Worm (Caenorhabditis elegans) whole organism, young adult: ENCODE results near the gene col-144.

Experiments
- B0019.2 ChIP-seq: fragments of 200-800 bp; sonication (Bioruptor generic); conservative IDR thresholded peaks from 2 replicates; pipeline ENCODE4 v1.3.6; 2022; ENCODE audit warnings: missing genetic modification reagents, missing genetic modification characterization, missing compliant biosample characterization
- F10E7.11 ChIP-seq: sonication (generic microtip); optimal IDR thresholded peaks from 2 replicates; lab custom pipeline; 2017; ENCODE audit warnings: mild to moderate bottlenecking, missing genetic modification characterization, moderate library complexity, missing compliant biosample characterization
- F23B12.7 ChIP-seq: sonication (generic microtip); optimal IDR thresholded peaks from 2 replicates; lab custom pipeline; 2017; ENCODE audit warnings: missing genetic modification characterization, mild to moderate bottlenecking, missing compliant biosample characterization, antibody characterized with exemption, moderate library complexity; ENCODE audit not compliant: insufficient read depth
- F33H1.4 ChIP-seq: fragments of 200-800 bp; sonication (Bioruptor generic); IDR thresholded peaks from 2 replicates; pipeline ENCODE4 v1.3.6; 2022; ENCODE audit warnings: missing genetic modification reagents, missing genetic modification characterization, missing compliant biosample characterization
- F37B4.10 ChIP-seq: fragments of 200-800 bp; sonication (Bioruptor generic); IDR thresholded peaks from 2 replicates; pipeline ENCODE4 v1.3.6; 2022; ENCODE audit warnings: missing genetic modification characterization, missing compliant biosample characterization
- F52B5.7 ChIP-seq: sonication (generic microtip); optimal IDR thresholded peaks from 2 replicates; lab custom pipeline; 2016; ENCODE audit warnings: mild to moderate bottlenecking, missing genetic modification characterization, missing compliant biosample characterization
- K12H6.12 ChIP-seq: fragments of 200-800 bp; sonication (Bioruptor generic); optimal IDR thresholded peaks from 2 replicates; lab custom pipeline; 2018; ENCODE audit warnings: mild to moderate bottlenecking, missing genetic modification characterization, missing compliant biosample characterization
- Y56A3A.18 ChIP-seq: fragments of 200-800 bp; sonication (Bioruptor generic); IDR thresholded peaks from 2 replicates; pipeline ENCODE4 v1.3.6; 2022; ENCODE audit warnings: missing genetic modification reagents, missing genetic modification characterization, missing compliant biosample characterization
- ZK185.1 ChIP-seq: sonication (generic microtip); optimal IDR thresholded peaks from 2 replicates; lab custom pipeline; 2016; ENCODE audit warnings: mild to moderate bottlenecking, missing genetic modification characterization, missing compliant biosample characterization; ENCODE audit not compliant: poor library complexity, severe bottlenecking
- ama-1 ChIP-seq, 3 experiments: fragments of 150-350 bp in 1 of 3; sonication (generic microtip) in 2 of 3; optimal IDR thresholded peaks; 2 replicates each; lab custom pipeline; 2014 to 2018; ENCODE audit warnings: missing biosample characterization in 2 of 3, missing genetic modification characterization in 2 of 3, missing genetic modification reagents in 2 of 3
- aptf-3 ChIP-seq: fragments of 200-800 bp; sonication (Bioruptor generic); IDR thresholded peaks from 2 replicates; pipeline ENCODE4 v1.3.6; 2022; ENCODE audit warnings: missing genetic modification characterization, missing compliant biosample characterization
- attf-5 ChIP-seq: fragments of 200-800 bp; sonication (Bioruptor generic); optimal IDR thresholded peaks from 2 replicates; lab custom pipeline; 2018; ENCODE audit warnings: mild to moderate bottlenecking, missing genetic modification characterization, missing compliant biosample characterization
- ccch-3 ChIP-seq: fragments of 200-800 bp; sonication (Bioruptor generic); optimal IDR thresholded peaks from 2 replicates; lab custom pipeline; 2018; ENCODE audit warnings: mild to moderate bottlenecking, missing genetic modification characterization, missing compliant biosample characterization
- ceh-100 ChIP-seq: fragments of 200-800 bp; sonication (Bioruptor generic); IDR thresholded peaks from 2 replicates; pipeline ENCODE4 v1.3.6; 2022; ENCODE audit warnings: missing genetic modification reagents, missing genetic modification characterization, missing compliant biosample characterization
- ceh-58 ChIP-seq: fragments of 200-800 bp; sonication (Bioruptor generic); IDR thresholded peaks from 2 replicates; pipeline ENCODE4 v1.3.6; 2022; ENCODE audit warnings: missing genetic modification characterization, missing compliant biosample characterization
- ceh-91 ChIP-seq: fragments of 200-800 bp; sonication (Bioruptor generic); IDR thresholded peaks from 2 replicates; pipeline ENCODE4 v1.3.6; 2022; ENCODE audit warnings: missing genetic modification reagents, missing genetic modification characterization, missing compliant biosample characterization
- die-1 ChIP-seq: sonication (generic microtip); optimal IDR thresholded peaks from 2 replicates; lab custom pipeline; 2016; ENCODE audit warnings: missing genotype, mild to moderate bottlenecking, missing genetic modification characterization, missing compliant biosample characterization
- dox-1 ChIP-seq: fragments of 200-800 bp; sonication (Bioruptor generic); IDR thresholded peaks from 2 replicates; pipeline ENCODE4 v1.3.6; 2022; ENCODE audit warnings: missing genetic modification reagents, missing genetic modification characterization, missing compliant biosample characterization
- dpl-1 ChIP-seq: fragments of 150-350 bp; optimal IDR thresholded peaks from 2 replicates; lab custom pipeline; 2014; ENCODE audit warnings: missing biosample characterization, missing genetic modification reagents, missing genetic modification characterization
- egl-44 ChIP-seq: fragments of 200-800 bp; sonication (Bioruptor generic); IDR thresholded peaks from 2 replicates; pipeline ENCODE4 v1.3.6; 2022; ENCODE audit warnings: missing genetic modification reagents, missing genetic modification characterization, missing compliant biosample characterization
- egrh-3 ChIP-seq: fragments of 200-800 bp; sonication (Bioruptor generic); IDR thresholded peaks from 2 replicates; pipeline ENCODE4 v1.3.6; 2022; ENCODE audit warnings: missing genetic modification reagents, missing genetic modification characterization, missing compliant biosample characterization
- ets-4 ChIP-seq: fragments of 200-800 bp; sonication (Bioruptor generic); optimal IDR thresholded peaks from 2 replicates; lab custom pipeline; 2018; ENCODE audit warnings: mild to moderate bottlenecking, missing genetic modification characterization, missing compliant biosample characterization
- him-1 ChIP-seq: sonication (generic microtip); optimal IDR thresholded peaks from 2 replicates; lab custom pipeline; 2016; ENCODE audit warnings: missing genotype, missing genetic modification reagents, missing genetic modification characterization, missing compliant biosample characterization
- hlh-12 ChIP-seq: sonication (generic microtip); optimal IDR thresholded peaks from 2 replicates; lab custom pipeline; 2016; ENCODE audit warnings: missing genetic modification characterization, missing compliant biosample characterization
- hmg-1.2 ChIP-seq: fragments of 200-800 bp; sonication (Bioruptor generic); IDR thresholded peaks from 2 replicates; pipeline ENCODE4 v1.3.6; 2022; ENCODE audit warnings: missing genetic modification reagents, missing genetic modification characterization, missing compliant biosample characterization
- lag-1 ChIP-seq: fragments of 200-800 bp; sonication (Bioruptor generic); IDR thresholded peaks from 2 replicates; pipeline ENCODE4 v1.3.6; 2022; ENCODE audit warnings: missing genetic modification reagents, missing genetic modification characterization, missing compliant biosample characterization
- let-526 ChIP-seq: fragments of 200-800 bp; sonication (Bioruptor generic); IDR thresholded peaks from 2 replicates; pipeline ENCODE4 v1.3.6; 2022; ENCODE audit warnings: missing genetic modification reagents, missing genetic modification characterization, missing compliant biosample characterization
- madf-10 ChIP-seq: sonication (generic microtip); optimal IDR thresholded peaks from 2 replicates; lab custom pipeline; 2016; ENCODE audit warnings: mild to moderate bottlenecking, missing genetic modification characterization, missing compliant biosample characterization
- mes-4 ChIP-seq: sonication (generic microtip); optimal IDR thresholded peaks from 2 replicates; lab custom pipeline; 2016; ENCODE audit warnings: missing genotype, missing genetic modification characterization, missing compliant biosample characterization
- mxl-1 ChIP-seq: sonication (generic microtip); optimal IDR thresholded peaks from 2 replicates; lab custom pipeline; 2016; ENCODE audit warnings: missing genetic modification characterization, missing compliant biosample characterization
- nfyb-1 ChIP-seq: fragments of 200-800 bp; sonication (Bioruptor generic); IDR thresholded peaks from 2 replicates; pipeline ENCODE4 v1.3.6; 2022; ENCODE audit warnings: missing genetic modification reagents, missing genetic modification characterization, missing compliant biosample characterization
- nhr-27 ChIP-seq: fragments of 200-800 bp; sonication (Bioruptor generic); optimal IDR thresholded peaks from 2 replicates; lab custom pipeline; 2018; ENCODE audit warnings: mild to moderate bottlenecking, missing genetic modification characterization, moderate library complexity, missing compliant biosample characterization
- nhr-90 ChIP-seq: sonication (generic microtip); optimal IDR thresholded peaks from 2 replicates; lab custom pipeline; 2016; ENCODE audit warnings: missing genotype, mild to moderate bottlenecking, missing genetic modification characterization, missing compliant biosample characterization
- pbrm-1 ChIP-seq: fragments of 200-800 bp; sonication (Bioruptor generic); IDR thresholded peaks from 2 replicates; pipeline ENCODE4 v1.3.6; 2022; ENCODE audit warnings: missing genetic modification reagents, missing genetic modification characterization, missing compliant biosample characterization
- rcor-1 ChIP-seq: fragments of 200-800 bp; sonication (Bioruptor generic); IDR thresholded peaks from 2 replicates; pipeline ENCODE4 v1.3.6; 2022; ENCODE audit warnings: missing genetic modification reagents, missing genetic modification characterization, missing compliant biosample characterization
- rec-8 ChIP-seq, 2 experiments: sonication (generic microtip); optimal IDR thresholded peaks; 2 replicates each; lab custom pipeline; 2016; ENCODE audit warnings: mild to moderate bottlenecking in 2 of 2, missing genetic modification characterization in 2 of 2, missing genetic modification reagents in 2 of 2, missing genotype in 2 of 2, missing biosample characterization in 1 of 2, missing compliant biosample characterization in 1 of 2, moderate library complexity in 1 of 2
- sptf-2 ChIP-seq: fragments of 200-800 bp; sonication (Bioruptor generic); optimal IDR thresholded peaks from 2 replicates; lab custom pipeline; 2018; ENCODE audit warnings: mild to moderate bottlenecking, missing genetic modification characterization, missing compliant biosample characterization
- zfh-2 ChIP-seq: fragments of 200-800 bp; sonication (Bioruptor generic); conservative IDR thresholded peaks from 2 replicates; pipeline ENCODE4 v1.3.6; 2022; ENCODE audit warnings: missing genetic modification reagents, missing genetic modification characterization, missing compliant biosample characterization
- zim-3 ChIP-seq: sonication (generic microtip); optimal IDR thresholded peaks from 2 replicates; lab custom pipeline; 2017; ENCODE audit warnings: mild to moderate bottlenecking, missing genetic modification characterization, moderate library complexity, missing compliant biosample characterization
- ztf-25 ChIP-seq: fragments of 200-800 bp; sonication (Bioruptor generic); IDR thresholded peaks from 2 replicates; pipeline ENCODE4 v1.3.6; 2022; ENCODE audit warnings: missing genetic modification reagents, missing genetic modification characterization, missing compliant biosample characterization
- ztf-26 ChIP-seq: sonication (generic microtip); optimal IDR thresholded peaks from 2 replicates; lab custom pipeline; 2017; ENCODE audit warnings: missing genetic modification characterization, missing compliant biosample characterization
- ztf-28 ChIP-seq: fragments of 200-800 bp; sonication (Bioruptor generic); IDR thresholded peaks from 2 replicates; pipeline ENCODE4 v1.3.6; 2022; ENCODE audit warnings: missing genetic modification reagents, missing genetic modification characterization, missing compliant biosample characterization

The col-144 gene

DNA sequence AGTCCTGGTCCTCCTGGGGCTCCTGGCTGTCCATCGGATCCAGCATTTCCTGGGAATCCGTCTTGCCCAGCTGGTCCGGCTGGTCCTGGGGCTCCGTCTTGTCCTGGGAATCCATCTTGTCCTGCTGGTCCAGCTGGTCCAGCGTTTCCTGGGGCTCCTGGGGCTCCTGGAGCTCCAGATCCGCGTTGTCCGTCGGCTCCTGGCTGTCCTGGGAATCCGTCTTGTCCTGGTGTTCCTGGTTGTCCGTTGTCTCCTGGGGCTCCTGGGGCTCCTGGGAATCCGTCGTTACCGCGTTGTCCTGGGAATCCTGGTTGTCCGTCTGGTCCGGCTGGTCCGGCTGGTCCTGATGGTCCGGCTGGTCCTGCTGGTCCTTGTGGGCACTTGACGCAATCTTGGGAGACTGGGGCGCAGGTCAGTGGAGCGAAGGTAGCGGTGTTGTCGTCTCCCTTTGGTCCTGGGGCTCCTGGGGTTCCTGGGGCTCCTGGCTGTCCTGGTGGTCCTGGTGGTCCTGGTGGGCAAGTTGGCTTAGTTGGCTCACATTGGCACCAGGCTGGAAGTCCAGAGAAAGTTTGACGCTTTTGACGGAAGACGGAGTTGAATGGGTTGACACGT, 1.8 kb upstream of the col-144 start:
- TF ChIP-seq ztf-28 (0 out of 2 replicates have a peak, but pooled peaks have one; percentile 29), ceh-91 (GFP tag; lab: Robert Waterston, UW) (no peak), egrh-3 (GFP tag; lab: Robert Waterston, UW) (peak; percentile 87), madf-10 (no peak), zfh-2 (GFP tag; lab: Robert Waterston, UW) (peak; percentile 85), lag-1 (GFP tag; lab: Robert Waterston, UW) (no peak), ceh-100 (GFP tag; lab: Robert Waterston, UW) (no peak), dox-1 (GFP tag; lab: Robert Waterston, UW) (no peak; the same call in 1 of the 2 replicates), ZK185.1 (tag; lab: Kevin White, UChicago) (no peak)
- TF ChIP-seq, all 124 proteins: peak for 3

- TF ChIP-seq F52B5.7 (no peak), pbrm-1 (no peak), hmg-1.2 (GFP tag; lab: Robert Waterston, UW) (no peak), F33H1.4 (GFP tag; lab: Robert Waterston, UW) (no peak), him-1 (tag; lab: Kevin White, UChicago) (no peak), ceh-58 (no peak), nhr-90 (tag; lab: Kevin White, UChicago) (no peak), aptf-3 (GFP tag; lab: Robert Waterston, UW) (no peak), nfyb-1 (GFP tag; lab: Robert Waterston, UW) (no peak), die-1 (tag; lab: Kevin White, UChicago) (no peak), Y56A3A.18 (GFP tag; lab: Robert Waterston, UW) (no peak), ets-4 (GFP tag; lab: Kevin White, UChicago) (no peak), F10E7.11 (tag; lab: Kevin White, UChicago) (no peak), ceh-100 (GFP tag; lab: Robert Waterston, UW) (no peak), rec-8 (tag; optimal IDR thresholded peaks at IDR 0.05; lab: Kevin White, UChicago) (no peak), let-526 (GFP tag; lab: Robert Waterston, UW) (no peak), zim-3 (no peak), B0019.2 (GFP tag; lab: Robert Waterston, UW) (no peak), ceh-91 (GFP tag; lab: Robert Waterston, UW) (no peak)
Measured at ce11 chrV:9157597-9157996, 2.8 kb downstream of the col-144 start.

- TF ChIP-seq hlh-12 (tag; lab: Kevin White, UChicago) (no peak), nhr-27 (tag; lab: Kevin White, UChicago) (no peak), F23B12.7 (tag; lab: Kevin White, UChicago) (no peak)
Measured at ce11 chrV:9156679-9157078, 3.8 kb downstream of the col-144 start, which contains the start of gene B0222.15. Gene B0222.15, minus strand, starts transcription at chrV:9156779.

ce11 chrV:9155616-9156015, 4.8 kb downstream of the col-144 start:
- TF ChIP-seq ztf-26 (tag; lab: Kevin White, UChicago) (peak; percentile 5), F37B4.10 (GFP tag; lab: Robert Waterston, UW) (no peak), rcor-1 (GFP tag; lab: Robert Waterston, UW) (no peak)

DNA sequence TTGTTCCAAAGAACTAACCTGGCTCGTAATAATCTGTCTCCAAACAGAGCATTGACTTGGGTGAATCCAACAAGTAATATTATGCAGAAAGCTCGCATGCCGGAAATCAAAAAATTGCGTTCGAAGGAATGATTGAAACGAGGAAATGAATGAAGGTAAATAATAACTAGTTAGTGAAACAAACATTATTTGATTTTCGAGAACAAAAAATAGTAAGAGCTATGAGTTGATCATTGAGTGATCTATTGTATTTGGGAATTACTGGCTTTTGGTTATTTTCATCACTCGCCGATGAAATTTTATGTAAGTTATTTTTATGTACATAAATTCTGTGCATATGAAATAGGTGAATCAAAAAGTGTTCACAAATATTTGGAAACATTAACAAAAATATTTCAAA, 5.7 kb downstream of the col-144 start, which contains the start of gene B0222.5:
B0222.5 (minus strand) TSS at position 101 of the 400 bp plus-strand sequence.
- TF ChIP-seq dpl-1 = no peak
- TF ChIP-seq B0019.2 (GFP tag; lab: Robert Waterston, UW) = no peak
- no peak for TF ChIP-seq attf-5 (GFP tag; lab: Kevin White, UChicago)
- no peak for TF ChIP-seq ztf-25
- no peak for TF ChIP-seq mxl-1 (tag; lab: Kevin White, UChicago)
- TF ChIP-seq mes-4 = no peak
- TF ChIP-seq rcor-1 (GFP tag; lab: Robert Waterston, UW) = no peak
- no peak for TF ChIP-seq ccch-3 (GFP tag; lab: Kevin White, UChicago)
- TF ChIP-seq ztf-28 = no peak
- TF ChIP-seq zfh-2 (GFP tag; lab: Robert Waterston, UW) = no peak
- no peak for TF ChIP-seq ama-1 (optimal IDR thresholded peaks at IDR 0.05; lab: Kevin White, UChicago)
- TF ChIP-seq ama-1 (GFP tag; optimal IDR thresholded peaks at IDR 0.05; lab: Kevin White, UChicago) = no peak
- TF ChIP-seq K12H6.12 (tag; lab: Kevin White, UChicago) = no peak
- no peak for TF ChIP-seq egl-44
- no peak for TF ChIP-seq sptf-2 (GFP tag; lab: Kevin White, UChicago)
